Worm (Caenorhabditis elegans): ENCODE measurements around the gene hpk-1.

The hpk-1 gene

ce11 chrX:4177394-4177793 lies 39.7 kb downstream of the hpk-1 start, which contains the start of gene ZK470.6:
Gene ZK470.6 (minus strand): TSS chrX:4177494.
- no peak for TF ChIP-seq unc-39 (tag; optimal IDR thresholded peaks at IDR 0.05)
- no peak for TF ChIP-seq Y5F2A.4 (GFP tag; optimal IDR thresholded peaks at IDR 0.05)
- TF ChIP-seq Y48G9A.11 (GFP tag; IDR thresholded peaks at IDR 0.05), result no peak
- TF ChIP-seq nhr-111 (GFP tag; optimal IDR thresholded peaks at IDR 0.05), result no peak
- TF ChIP-seq dmd-6 (GFP tag; IDR thresholded peaks at IDR 0.05), result no peak
- no peak for TF ChIP-seq daf-8 (GFP tag; IDR thresholded peaks at IDR 0.05)
- TF ChIP-seq F10B5.3 (tag; optimal IDR thresholded peaks at IDR 0.05), result no peak
- TF ChIP-seq daf-16 (GFP tag; optimal IDR thresholded peaks at IDR 0.05), result no peak
- TF ChIP-seq daf-16 (tag; optimal IDR thresholded peaks at IDR 0.05), result no peak
- no peak for TF ChIP-seq arid-1 (GFP tag; conservative IDR thresholded peaks at IDR 0.05)
- TF ChIP-seq snpc-4 (tag; optimal IDR thresholded peaks at IDR 0.05), result no peak
- no peak for TF ChIP-seq ceh-20 (GFP tag; IDR thresholded peaks at IDR 0.05)
- no peak for TF ChIP-seq snpc-1.2 (GFP tag; IDR thresholded peaks at IDR 0.05)
- TF ChIP-seq aly-2 (tag; optimal IDR thresholded peaks at IDR 0.05), result no peak
- TF ChIP-seq unc-130 (GFP tag; optimal IDR thresholded peaks at IDR 0.05), result no peak
- TF ChIP-seq sdz-12 (GFP tag; optimal IDR thresholded peaks at IDR 0.05), result no peak
- TF ChIP-seq fos-1 (tag; optimal IDR thresholded peaks at IDR 0.05), result no peak

- TF ChIP-seq ceh-32 (tag; optimal IDR thresholded peaks at IDR 0.05; ENCODE audit: poor library complexity) (no peak), aha-1 (tag) (peak; percentile 59), F10B5.3 (tag; optimal IDR thresholded peaks at IDR 0.05) (no peak), hlh-30 (tag; optimal IDR thresholded peaks at IDR 0.05; ENCODE audit: insufficient read depth) (no peak)
Measured at ce11 chrX:4167150-4167549, 49.9 kb downstream of the hpk-1 start, which contains the start of gene ZK470.14. Gene ZK470.14 (plus strand): TSS chrX:4167450.

- no peak for TF ChIP-seq pqm-1 (tag; optimal IDR thresholded peaks at IDR 0.05)
- no peak for TF ChIP-seq ZK546.5 (tag; optimal IDR thresholded peaks at IDR 0.05)
- no peak for TF ChIP-seq dve-1 (tag; optimal IDR thresholded peaks at IDR 0.05; ENCODE audit: insufficient read depth)
- TF ChIP-seq zip-11 (GFP tag; IDR thresholded peaks at IDR 0.05), result no peak
Measured at ce11 chrX:4163391-4163790, 53.7 kb downstream of the hpk-1 start, which contains the start of gene ZK470.1. Gene ZK470.1 (plus strand): TSS chrX:4163691.

ce11 chrX:4161938-4162337 lies 55.2 kb downstream of the hpk-1 start:
- TF ChIP-seq Y105C5A.15 (GFP tag; IDR thresholded peaks at IDR 0.05) (no peak), mdt-29 (GFP tag; IDR thresholded peaks at IDR 0.05) (no peak), snpc-1.2 (GFP tag; IDR thresholded peaks at IDR 0.05) (no peak), F49E8.2 (tag; optimal IDR thresholded peaks at IDR 0.05; ENCODE audit: borderline replicate concordance) (no peak), unc-62 (GFP tag; optimal IDR thresholded peaks at IDR 0.05 in 1 of 2) (peak in 1 of 2 experiments; percentile 79), unc-62 (tag; optimal IDR thresholded peaks at IDR 0.05) (no peak), cey-2 (tag; optimal IDR thresholded peaks at IDR 0.05; ENCODE audit: borderline replicate concordance, insufficient read depth) (no peak), aha-1 (tag) (peak; percentile 90), lin-38 (GFP tag; IDR thresholded peaks at IDR 0.05) (no peak), F26F4.8 (GFP tag; conservative IDR thresholded peaks at IDR 0.05) (no peak)
